Fruit fly (Drosophila melanogaster) whole organism, larva: ENCODE results near the gene CG1307.

Experiments used
- noc ChIP-seq: fragments of 200-800 bp; sonication (Bioruptor generic); optimal IDR thresholded peaks from 3 replicates; lab custom pipeline; 2019; ENCODE audit warnings: missing biosample characterization, mild to moderate bottlenecking, missing genetic modification characterization, moderate library complexity

CG1307 gene

DNA sequence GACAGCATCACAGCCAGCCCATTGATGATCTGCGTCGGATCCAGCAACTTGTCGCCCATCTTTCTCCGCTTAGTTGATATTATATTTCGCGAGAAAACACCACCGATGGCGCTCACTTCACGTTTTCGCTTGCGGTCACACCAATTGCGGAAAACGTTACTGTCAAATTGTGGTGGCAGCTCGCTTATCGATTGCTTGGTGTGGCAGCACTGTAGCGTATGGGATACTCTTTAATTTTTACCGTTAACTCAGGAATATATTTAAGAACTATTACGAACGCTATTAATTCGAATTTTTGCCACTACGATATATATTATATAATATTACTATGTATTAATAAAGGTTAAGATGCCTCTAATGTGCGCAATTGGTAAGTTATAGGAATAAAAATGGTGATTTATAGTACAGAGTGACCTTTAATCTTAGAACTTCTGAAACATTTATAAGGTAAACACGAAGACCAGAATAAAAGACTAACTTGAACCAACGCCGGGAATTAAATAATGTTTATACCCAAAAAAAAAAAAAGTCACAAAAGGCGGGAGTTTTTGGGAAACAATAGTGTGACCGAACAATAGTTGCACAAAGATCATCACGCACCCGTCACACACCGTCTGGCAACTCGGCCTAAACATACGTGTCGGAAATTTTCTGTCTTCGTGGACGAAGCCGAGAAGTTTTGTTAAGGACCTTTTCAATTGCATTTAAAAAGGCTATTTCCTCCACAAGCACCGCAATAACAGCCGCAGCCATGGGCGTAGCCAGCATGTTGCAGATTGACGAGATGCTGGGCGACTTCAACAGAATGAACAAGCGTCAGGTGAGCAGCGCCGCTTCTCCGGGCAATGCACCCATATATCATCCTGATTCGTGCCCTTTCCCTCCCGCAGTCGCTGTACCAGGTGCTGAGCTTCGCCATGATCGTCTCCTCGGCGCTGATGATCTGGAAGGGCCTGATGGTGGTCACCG lies at the start of gene CG1307, which contains the start of gene twr:
Gene CG1307 (minus strand): TSS at position 165 of the 969 bp plus-strand sequence.
Gene twr (plus strand): TSS at position 605 of the 969 bp plus-strand sequence.
- TF ChIP-seq noc (tag; lab: Kevin White, UChicago): no peak

DNA sequence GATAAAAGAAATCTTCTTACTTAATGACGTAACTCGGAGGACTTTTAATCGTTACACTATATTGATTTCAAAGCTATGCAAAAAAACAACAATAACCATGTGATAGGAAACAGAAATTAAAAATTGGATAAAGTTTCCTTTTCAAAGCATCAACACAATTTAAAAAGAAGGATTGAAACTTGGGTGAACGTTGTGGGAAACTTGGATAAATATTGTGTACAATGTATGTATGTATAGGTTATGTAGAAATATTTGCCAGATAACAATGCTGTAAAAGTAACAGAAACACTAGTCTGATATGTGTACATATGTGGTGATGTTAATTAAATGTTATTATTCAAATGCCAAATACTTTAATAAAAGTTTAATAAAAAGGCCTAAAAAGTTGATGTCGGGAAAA lies 49.1 kb upstream of the CG1307 start:
- no peak for TF ChIP-seq noc (tag; lab: Kevin White, UChicago)

DNA sequence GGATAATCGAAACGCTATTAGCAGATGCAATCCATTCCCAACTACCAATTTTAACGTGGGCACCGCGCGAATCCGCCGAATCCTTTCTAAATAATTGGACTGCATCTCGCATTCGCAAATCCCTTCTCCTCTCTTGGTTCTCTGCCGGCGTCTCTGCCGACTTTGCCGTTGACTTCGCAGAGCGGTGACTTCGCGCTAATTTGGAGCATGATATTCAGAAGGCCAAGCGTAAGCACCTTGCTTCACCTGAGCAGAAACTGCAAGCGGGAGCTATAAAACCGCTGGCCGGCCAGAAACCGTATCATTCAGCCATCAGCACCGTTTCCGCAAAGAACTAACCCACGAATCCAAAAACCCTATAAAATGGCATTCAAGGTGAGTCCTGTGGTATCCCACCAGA lies 46.5 kb upstream of the CG1307 start, which contains the start of gene Ccp84Aa:
Gene Ccp84Aa (plus strand): TSS at position 301 of the 400 bp plus-strand sequence.
- TF ChIP-seq noc (tag; lab: Kevin White, UChicago): no peak

DNA sequence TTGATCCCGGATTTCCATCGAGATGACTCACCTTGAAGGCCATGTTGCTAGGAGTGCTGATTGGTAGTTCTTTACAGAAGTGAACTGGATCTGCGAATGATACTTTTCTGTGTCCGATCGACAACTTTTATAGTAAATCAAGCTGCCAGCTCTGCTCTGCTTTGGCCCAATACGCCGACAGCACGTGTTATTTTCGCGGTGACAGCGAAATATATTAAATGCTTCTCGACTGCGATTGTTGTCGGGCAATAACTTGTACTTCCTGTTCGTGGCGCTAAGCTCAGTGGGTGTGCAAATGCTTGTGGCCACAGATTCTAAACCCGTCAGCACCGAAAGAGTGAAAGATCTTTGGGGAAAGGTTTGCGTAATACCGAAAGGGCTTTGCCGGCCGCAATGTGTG lies 45.5 kb upstream of the CG1307 start, which contains the start of gene Ccp84Ab:
Gene Ccp84Ab (minus strand): TSS at position 101 of the 400 bp plus-strand sequence.
- TF ChIP-seq noc (tag; lab: Kevin White, UChicago): no peak

DNA sequence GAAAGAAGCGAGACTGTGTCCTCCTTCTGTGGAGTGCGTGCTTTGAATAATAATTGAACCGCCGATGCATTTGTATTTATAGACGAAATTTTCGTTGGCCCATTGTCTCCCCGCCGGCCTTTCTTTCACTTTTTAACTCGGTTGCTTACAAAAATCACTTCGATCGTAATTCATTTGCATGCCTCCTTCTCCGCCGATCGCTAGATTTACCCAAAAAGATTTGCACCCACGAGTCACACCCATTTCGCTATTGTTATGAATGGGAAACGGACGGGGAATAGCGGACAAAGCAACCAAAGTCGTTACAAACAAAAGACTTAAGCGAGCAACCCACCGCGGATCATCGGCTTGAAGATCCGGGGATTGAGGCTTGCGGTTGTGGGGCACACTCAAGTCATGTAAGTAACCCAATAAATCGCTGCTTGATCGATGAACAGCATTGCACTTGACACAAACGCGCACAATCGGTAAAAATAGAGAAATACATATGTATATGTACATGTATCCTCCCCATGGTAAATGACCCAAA lies 39.0 kb upstream of the CG1307 start, which contains the start of gene Ccp84Ac:
Gene Ccp84Ac (minus strand): TSS at position 51 of the 529 bp plus-strand sequence.
- TF ChIP-seq noc (tag; lab: Kevin White, UChicago): no peak

DNA sequence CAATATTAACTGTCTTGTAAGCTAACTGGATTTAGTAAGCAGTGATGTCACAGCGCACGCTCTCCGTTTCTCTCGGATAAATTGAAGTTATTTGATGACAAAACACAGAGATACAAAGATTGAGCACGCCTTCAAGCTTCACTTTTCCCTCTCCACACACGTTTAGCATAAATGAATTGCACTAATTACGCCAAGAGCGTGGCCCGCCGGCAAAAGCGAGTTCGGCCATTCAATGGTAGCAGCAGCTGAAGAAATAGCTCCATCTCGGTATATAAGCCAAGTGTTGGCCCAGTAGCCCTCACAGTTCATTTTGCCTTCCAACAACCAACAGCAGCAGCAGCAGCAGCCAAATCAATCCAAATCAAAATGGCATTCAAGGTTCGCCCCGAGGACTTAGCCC lies 35.2 kb upstream of the CG1307 start, which contains the start of gene Ccp84Ad:
Gene Ccp84Ad (plus strand): TSS at position 301 of the 400 bp plus-strand sequence.
- no peak for TF ChIP-seq noc (tag; lab: Kevin White, UChicago)

DNA sequence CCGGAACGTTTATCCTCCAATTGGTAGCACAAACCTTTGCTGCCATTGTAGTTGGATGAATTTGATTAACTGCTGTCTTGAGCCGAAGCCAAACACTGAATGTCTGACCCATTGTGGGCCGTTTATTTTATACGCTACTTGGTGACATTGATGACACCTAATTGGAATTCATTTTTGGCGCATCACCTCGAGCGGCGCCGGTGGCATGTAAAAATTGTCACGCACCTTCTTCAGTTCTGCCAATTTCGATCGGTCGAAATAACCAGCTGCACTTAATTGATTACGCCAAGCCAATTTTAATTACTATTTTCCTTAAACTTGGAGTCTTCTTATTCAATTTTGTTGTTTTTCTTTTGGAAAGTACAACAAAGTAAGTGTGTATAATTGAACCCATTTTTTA lies 34.4 kb upstream of the CG1307 start, which contains the start of gene Ccp84Ae:
Gene Ccp84Ae (minus strand): TSS at position 101 of the 400 bp plus-strand sequence.
- no peak for TF ChIP-seq noc (tag; lab: Kevin White, UChicago)

DNA sequence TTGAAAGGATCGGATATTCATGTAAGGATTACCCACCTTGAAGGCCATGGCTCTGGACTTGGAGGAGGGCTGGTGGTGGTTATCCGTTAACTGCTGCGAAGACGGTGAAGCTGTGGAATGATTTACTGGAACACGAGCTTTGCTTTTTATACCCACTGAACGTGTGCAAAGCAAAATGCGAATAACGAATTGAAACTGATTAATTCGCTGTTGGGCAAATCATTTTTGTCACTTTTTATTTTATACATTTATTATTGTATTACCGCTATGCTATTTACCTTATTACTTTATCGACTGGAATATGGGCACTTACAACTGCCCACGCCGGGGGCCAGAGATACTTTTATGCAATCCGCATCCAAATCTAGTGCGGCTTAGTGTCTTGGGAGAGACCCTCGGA lies 32.9 kb upstream of the CG1307 start, which contains the start of gene Ccp84Af:
Gene Ccp84Af (minus strand): TSS at position 101 of the 400 bp plus-strand sequence.
- TF ChIP-seq noc (tag; lab: Kevin White, UChicago): no peak

DNA sequence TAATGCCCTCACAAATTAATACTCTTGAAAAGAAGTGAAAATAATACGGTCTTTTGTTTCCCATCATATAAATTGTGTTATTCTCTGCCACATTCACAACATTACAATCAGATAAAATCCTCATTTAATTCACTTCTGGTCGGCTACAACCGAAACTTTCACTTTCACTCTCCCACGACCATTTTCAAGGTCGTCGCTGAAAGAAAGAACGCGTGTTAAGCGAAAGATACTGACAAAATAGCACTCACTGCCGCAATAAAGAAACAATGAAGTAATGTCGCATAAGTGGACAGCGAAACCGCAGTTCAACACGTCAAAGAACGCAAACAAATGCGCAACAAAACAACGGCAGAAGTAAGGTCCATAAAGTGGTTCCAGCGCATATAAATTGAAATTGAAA lies 30.9 kb upstream of the CG1307 start:
- no peak for TF ChIP-seq noc (tag; lab: Kevin White, UChicago)

DNA sequence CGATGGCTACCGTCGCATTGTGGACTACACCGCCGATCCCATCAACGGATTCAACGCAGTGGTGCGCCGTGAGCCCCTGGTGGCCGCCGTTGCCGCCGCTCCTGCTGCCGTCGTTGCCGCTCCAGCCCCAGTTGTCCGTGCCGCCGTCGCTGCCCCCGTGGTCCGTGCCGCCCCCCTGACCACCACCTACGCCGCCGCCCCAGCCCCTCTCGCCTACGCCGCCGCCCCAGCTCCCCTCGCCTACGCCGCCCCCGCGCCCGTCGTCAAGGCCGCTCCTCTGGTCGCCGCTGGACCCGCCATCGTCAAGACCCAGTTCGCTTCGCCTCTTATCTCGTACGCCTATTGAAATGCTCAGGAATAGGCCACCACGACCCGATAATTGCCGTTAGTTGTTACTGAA lies 30.0 kb upstream of the CG1307 start:
- TF ChIP-seq noc (tag; lab: Kevin White, UChicago): no peak

DNA sequence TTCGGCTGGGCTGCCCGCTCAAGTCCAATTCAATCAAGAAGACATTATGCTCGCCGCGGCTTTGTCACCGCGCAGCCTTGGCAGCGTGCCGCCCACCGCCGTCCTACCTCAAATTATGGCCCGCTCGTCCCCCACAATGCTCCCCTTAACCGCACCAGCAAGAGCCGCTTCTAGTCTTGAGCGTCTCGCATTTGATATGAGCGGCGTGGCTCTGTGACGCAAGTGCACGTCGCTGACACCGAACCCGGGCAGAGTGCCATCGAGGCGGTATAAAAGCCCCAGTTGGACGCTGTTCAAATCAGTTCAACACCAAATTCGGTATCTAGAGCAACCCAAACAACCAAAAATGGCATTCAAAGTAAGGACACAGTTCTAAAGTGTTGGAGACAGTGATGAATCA lies 29.2 kb upstream of the CG1307 start, which contains the start of gene Ccp84Ag:
Gene Ccp84Ag (plus strand): TSS at position 301 of the 400 bp plus-strand sequence.
- TF ChIP-seq noc (tag; lab: Kevin White, UChicago): no peak

DNA sequence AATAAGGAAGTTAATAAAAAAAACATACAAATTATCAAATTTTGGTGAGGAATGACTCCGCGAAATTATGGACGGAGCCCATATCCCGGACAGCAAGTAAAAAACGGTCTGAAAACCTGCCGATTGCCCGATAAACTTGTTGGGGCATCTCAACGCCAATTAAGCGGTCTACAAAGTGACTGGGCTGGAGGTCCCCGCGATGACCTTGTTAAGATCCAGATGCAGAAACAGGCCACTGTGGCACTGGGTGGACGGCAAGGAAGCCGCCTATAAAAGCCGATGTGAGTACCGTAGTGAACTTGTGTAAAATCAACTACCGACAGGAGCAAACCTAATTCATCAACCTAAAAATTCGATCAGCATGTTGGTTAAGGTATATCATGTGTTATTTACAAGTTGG lies 26.9 kb upstream of the CG1307 start, which contains the start of gene Edg84A:
Gene Edg84A (plus strand): TSS at position 301 of the 400 bp plus-strand sequence.
- TF ChIP-seq noc (tag; lab: Kevin White, UChicago): no peak

DNA sequence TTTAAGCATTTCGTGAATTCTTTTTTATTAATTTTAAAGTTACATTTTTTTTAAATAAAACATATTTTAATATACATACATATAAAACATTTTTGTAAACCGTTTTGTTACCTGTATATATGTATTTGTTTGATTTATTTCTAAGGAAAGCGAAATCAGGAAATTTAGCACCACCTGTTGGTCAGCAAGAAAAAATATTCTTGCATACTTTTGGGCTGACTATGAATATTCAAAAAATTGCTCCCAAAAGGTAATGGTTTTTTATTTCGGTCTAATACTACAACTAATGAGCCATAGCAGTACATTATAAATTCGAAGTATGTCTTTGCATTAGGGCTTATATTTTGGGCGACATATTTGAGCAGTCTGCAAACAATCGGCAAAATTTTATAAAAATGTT lies 26.4 kb upstream of the CG1307 start:
- no peak for TF ChIP-seq noc (tag; lab: Kevin White, UChicago)

DNA sequence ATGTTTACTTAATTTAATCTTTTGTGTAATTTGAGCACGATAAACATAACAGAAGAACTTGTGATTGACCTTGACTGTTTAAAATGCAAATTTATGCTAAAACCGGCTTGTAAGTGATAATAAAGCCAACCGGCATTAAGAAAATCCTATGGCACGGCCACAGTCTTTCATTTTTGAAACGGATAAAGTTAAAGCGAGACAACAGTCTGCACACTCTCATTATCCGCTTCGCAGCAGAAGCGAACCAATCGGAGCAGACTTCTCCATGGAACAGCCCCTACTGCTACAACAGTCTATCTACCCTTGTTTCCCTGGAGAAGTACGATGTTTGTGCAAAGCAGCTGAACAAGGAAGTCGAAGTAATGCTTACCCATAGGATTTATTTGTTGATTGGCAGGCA lies 25.9 kb upstream of the CG1307 start:
- TF ChIP-seq noc (tag; lab: Kevin White, UChicago): no peak

DNA sequence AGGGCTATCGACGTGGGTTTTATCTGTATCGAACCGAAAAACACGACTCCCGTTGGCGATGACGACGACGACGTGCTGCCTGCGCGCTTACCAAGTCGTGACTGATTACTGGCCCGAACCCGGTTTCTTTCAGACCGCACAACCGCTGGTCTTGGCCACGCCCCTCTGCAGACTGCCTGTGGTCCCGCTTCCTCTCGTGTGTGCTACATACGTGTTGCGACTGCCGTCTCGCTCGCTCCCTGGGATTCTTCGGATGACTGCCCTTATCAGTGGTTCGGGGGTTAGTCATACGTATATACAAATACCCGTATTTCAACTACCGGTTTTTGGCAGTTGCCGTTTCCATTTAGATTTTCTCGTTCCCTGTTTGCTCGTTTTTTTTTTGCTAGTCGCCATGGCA lies 21.2 kb upstream of the CG1307 start, which contains the start of gene lab:
Gene lab (minus strand): TSS at position 111 of the 400 bp plus-strand sequence.
- no peak for TF ChIP-seq noc (tag; lab: Kevin White, UChicago)

DNA sequence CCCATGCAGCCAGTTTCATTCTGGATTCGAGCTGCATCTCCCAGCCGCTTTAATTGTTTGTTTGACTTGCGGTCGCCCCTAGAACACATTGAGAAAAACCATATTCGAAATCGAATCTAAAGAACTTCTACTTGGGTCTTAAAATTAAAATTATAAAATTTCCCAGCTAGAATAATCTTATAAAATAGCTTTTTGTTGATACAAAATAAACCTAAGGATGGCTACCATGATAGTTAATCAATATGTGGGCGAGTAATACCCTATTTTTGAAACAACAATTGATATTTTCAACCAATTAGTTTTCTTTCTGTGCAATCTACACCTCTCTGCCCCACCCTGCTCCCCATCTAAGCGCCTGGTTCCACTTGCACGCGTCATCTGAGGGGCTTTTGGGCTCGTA lies 17.3 kb upstream of the CG1307 start:
- TF ChIP-seq noc (tag; lab: Kevin White, UChicago): no peak
